Fruit fly (Drosophila melanogaster): Measurements from ENCODE around the gene CG14995.

DNA sequence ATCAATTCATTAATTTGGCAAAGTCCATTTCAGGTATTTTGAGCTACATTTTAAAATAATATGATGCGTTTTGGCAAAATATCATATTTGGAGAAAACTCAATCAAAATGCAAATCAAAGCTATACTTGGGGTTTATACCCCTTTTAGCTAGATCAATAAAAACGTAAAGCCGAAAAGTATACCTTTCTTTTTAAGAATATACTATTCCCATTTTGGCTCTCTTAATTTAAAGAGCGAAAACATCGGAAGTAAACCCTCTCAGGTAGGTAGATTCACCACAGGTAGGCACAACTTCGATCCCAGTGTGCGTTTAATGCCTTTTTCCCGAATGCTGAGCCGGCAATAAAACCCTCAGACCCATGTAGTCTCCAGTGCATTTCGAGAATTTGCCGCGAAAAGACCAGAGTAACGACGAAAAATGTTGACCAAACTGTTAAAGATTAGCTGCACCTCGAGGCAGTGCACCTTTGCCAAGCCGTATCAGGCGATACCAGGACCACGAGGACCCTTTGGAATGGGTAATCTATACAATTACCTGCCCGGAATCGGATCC is 41.1 kb downstream of the CG14995 start, which contains the start of gene dib:
- TF ChIP-seq psq (optimal IDR thresholded peaks at IDR 0.05) (no peak), pan (optimal IDR thresholded peaks at IDR 0.05) (no peak), usp (GFP tag; optimal IDR thresholded peaks at IDR 0.05) (no peak), CG8478 (optimal IDR thresholded peaks at IDR 0.05) (no peak), EcR (GFP tag; optimal IDR thresholded peaks at IDR 0.05) (no peak), Dll (optimal IDR thresholded peaks at IDR 0.05) (no peak)

Measured in whole organism.